Worm (Caenorhabditis elegans) whole organism, L2 larva: ENCODE results near the gene sax-3.
A peak's percentile ranks its signal among the peaks of the same experiment; 100 is the strongest.

Experiments used
- F13H6.1 ChIP-seq: sonication (generic microtip); optimal IDR thresholded peaks from 2 replicates; lab custom pipeline; 2016; ENCODE audit warnings: missing genetic modification characterization, missing compliant biosample characterization
- R02D3.7 ChIP-seq: fragments of 150-350 bp; optimal IDR thresholded peaks from 2 replicates; lab custom pipeline; 2014; ENCODE audit warnings: missing biosample characterization, missing genetic modification characterization
- Y55F3AM.14 ChIP-seq: fragments of 200-800 bp; sonication (Bioruptor generic); optimal IDR thresholded peaks from 2 replicates; lab custom pipeline; 2018; ENCODE audit warnings: mild to moderate bottlenecking, missing genetic modification characterization, missing compliant biosample characterization
- alr-1 ChIP-seq: fragments of 150-350 bp; optimal IDR thresholded peaks from 2 replicates; lab custom pipeline; 2014; ENCODE audit warnings: missing biosample characterization, missing genetic modification characterization
- aly-2 ChIP-seq: fragments of 150-350 bp; optimal IDR thresholded peaks from 2 replicates; lab custom pipeline; 2014; ENCODE audit warnings: missing biosample characterization, missing genetic modification characterization
- crh-2 ChIP-seq: sonication (generic microtip); optimal IDR thresholded peaks from 2 replicates; lab custom pipeline; 2017; ENCODE audit warnings: missing biosample characterization, missing genetic modification characterization
- dmd-4 ChIP-seq: sonication (generic microtip); optimal IDR thresholded peaks from 2 replicates; lab custom pipeline; 2017; ENCODE audit warnings: missing biosample characterization, missing genetic modification characterization
- elt-1 ChIP-seq: fragments of 150-350 bp; optimal IDR thresholded peaks from 2 replicates; lab custom pipeline; 2014; ENCODE audit warnings: missing biosample characterization, missing genetic modification characterization
- fos-1 ChIP-seq: fragments of 150-350 bp; optimal IDR thresholded peaks from 2 replicates; lab custom pipeline; 2014; ENCODE audit warnings: missing biosample characterization, missing genetic modification characterization
- gmeb-1 ChIP-seq: fragments of 150-350 bp; optimal IDR thresholded peaks from 2 replicates; lab custom pipeline; 2014; ENCODE audit warnings: missing biosample characterization, missing genetic modification characterization
- lin-11 ChIP-seq: fragments of 150-350 bp; sonication (generic microtip); optimal IDR thresholded peaks from 2 replicates; lab custom pipeline; 2014; ENCODE audit warnings: missing biosample characterization, missing genetic modification characterization, inconsistent platforms, mixed read lengths
- lin-13 ChIP-seq: fragments of 150-350 bp; optimal IDR thresholded peaks from 2 replicates; lab custom pipeline; 2014; ENCODE audit warnings: missing biosample characterization, missing genetic modification reagents, missing genetic modification characterization
- lin-39 ChIP-seq: fragments of 150-350 bp; optimal IDR thresholded peaks from 2 replicates; lab custom pipeline; 2014; ENCODE audit warnings: missing biosample characterization, missing genetic modification reagents, missing genetic modification characterization
- lsy-2 ChIP-seq, 2 experiments: fragments of 150-350 bp in 1 of 2; sonication (generic microtip) in 1 of 2; optimal IDR thresholded peaks; 2 replicates each; lab custom pipeline; 2014 to 2017; ENCODE audit warnings: missing biosample characterization in 2 of 2, missing genetic modification characterization in 2 of 2
- mab-5 ChIP-seq: fragments of 150-350 bp; optimal IDR thresholded peaks from 2 replicates; lab custom pipeline; 2014; ENCODE audit warnings: missing biosample characterization, missing genetic modification characterization
- mdl-1 ChIP-seq, 2 experiments: fragments of 150-350 bp in 1 of 2; sonication (generic microtip) in 1 of 2; optimal IDR thresholded peaks; 2 replicates each; lab custom pipeline; 2017; ENCODE audit warnings: missing biosample characterization in 2 of 2, missing genetic modification characterization in 2 of 2
- nhr-10 ChIP-seq: sonication (generic microtip); optimal IDR thresholded peaks from 2 replicates; lab custom pipeline; 2017; ENCODE audit warnings: missing biosample characterization, missing genetic modification characterization
- nhr-12 ChIP-seq: fragments of 150-350 bp; optimal IDR thresholded peaks from 2 replicates; lab custom pipeline; 2014; ENCODE audit warnings: missing biosample characterization, missing genetic modification characterization
- nhr-21 ChIP-seq: fragments of 150-350 bp; optimal IDR thresholded peaks from 2 replicates; lab custom pipeline; 2014; ENCODE audit warnings: missing biosample characterization, missing genetic modification characterization
- nhr-237 ChIP-seq: fragments of 150-350 bp; optimal IDR thresholded peaks from 2 replicates; lab custom pipeline; 2014; ENCODE audit warnings: missing biosample characterization, missing genetic modification characterization
- nhr-25 ChIP-seq: fragments of 150-350 bp; sonication (generic microtip); optimal IDR thresholded peaks from 3 replicates; lab custom pipeline; 2014; ENCODE audit warnings: missing biosample characterization, missing genetic modification characterization
- nhr-6 ChIP-seq: fragments of 150-350 bp; optimal IDR thresholded peaks from 2 replicates; lab custom pipeline; 2014; ENCODE audit warnings: missing biosample characterization, missing genetic modification characterization
- peb-1 ChIP-seq: fragments of 150-350 bp; optimal IDR thresholded peaks from 2 replicates; lab custom pipeline; 2014; ENCODE audit warnings: missing biosample characterization, missing genetic modification characterization
- sma-3 ChIP-seq: sonication (generic microtip); optimal IDR thresholded peaks from 2 replicates; lab custom pipeline; 2016; ENCODE audit warnings: missing genetic modification reagents, missing genetic modification characterization, missing compliant biosample characterization
- sma-9 ChIP-seq, 2 experiments: fragments of 150-350 bp in 1 of 2; sonication (generic microtip) in 1 of 2; optimal IDR thresholded peaks; 2 replicates each; lab custom pipeline; 2014 to 2016; ENCODE audit warnings: missing genetic modification characterization in 2 of 2, mild to moderate bottlenecking in 1 of 2, missing biosample characterization in 1 of 2, missing compliant biosample characterization in 1 of 2, missing genetic modification reagents in 1 of 2, moderate library complexity in 1 of 2
- unc-39 ChIP-seq: fragments of 150-350 bp; optimal IDR thresholded peaks from 2 replicates; lab custom pipeline; 2014; ENCODE audit warnings: missing biosample characterization, missing genetic modification characterization
- zag-1 ChIP-seq: fragments of 150-350 bp; optimal IDR thresholded peaks from 2 replicates; lab custom pipeline; 2014; ENCODE audit warnings: missing biosample characterization, missing genetic modification characterization
- ztf-1 ChIP-seq: fragments of 200-800 bp; sonication (Bioruptor generic); conservative IDR thresholded peaks from 2 replicates; pipeline ENCODE4 v1.3.6; 2022; ENCODE audit warnings: missing genetic modification characterization, missing compliant biosample characterization
- ztf-4 ChIP-seq: fragments of 150-350 bp; optimal IDR thresholded peaks from 2 replicates; lab custom pipeline; 2014; ENCODE audit warnings: missing biosample characterization, missing genetic modification characterization

The sax-3 gene

DNA sequence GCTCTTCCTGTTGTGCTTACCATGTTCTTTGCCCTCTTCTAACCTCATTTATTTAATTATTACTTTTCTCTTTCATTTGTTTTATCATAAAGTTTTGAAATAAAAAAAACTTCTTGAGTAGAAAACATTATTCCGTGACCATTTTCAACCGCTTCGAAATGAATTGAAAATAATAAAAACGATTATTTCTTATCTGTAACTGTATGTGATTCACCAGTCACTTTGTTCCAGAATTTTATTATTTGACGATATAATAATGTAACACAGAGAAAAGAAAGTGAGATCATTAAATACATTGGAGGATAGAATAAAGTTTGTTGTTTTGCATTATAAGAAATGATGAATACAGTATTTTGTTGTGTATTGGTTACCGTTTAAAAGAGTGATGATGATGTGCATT is 39.3 kb upstream of the sax-3 start:
- TF ChIP-seq fos-1 (tag; lab: Kevin White, UChicago) (peak; percentile 77), nhr-12 (tag; lab: Kevin White, UChicago) (no peak), alr-1 (tag; lab: Kevin White, UChicago) (no peak), elt-1 (no peak)

DNA sequence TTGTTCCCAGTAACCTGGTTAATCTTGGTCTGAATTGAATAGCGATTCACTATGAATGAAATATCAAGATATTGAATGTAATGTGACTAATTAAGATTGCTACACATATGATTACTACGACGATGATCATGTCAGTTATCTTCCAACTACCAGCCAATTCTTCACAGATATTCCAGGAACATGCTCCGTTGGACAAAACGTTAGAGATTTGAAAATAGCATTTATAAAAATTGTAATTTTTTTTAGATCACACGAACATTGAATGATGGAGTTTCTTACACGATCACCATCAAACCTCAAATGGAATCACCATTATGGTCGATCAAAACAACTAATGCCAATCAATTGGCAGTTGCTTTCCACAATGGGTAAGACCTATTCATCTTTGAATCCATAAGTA is 37.3 kb upstream of the sax-3 start:
- TF ChIP-seq nhr-237 (tag; lab: Kevin White, UChicago) (no peak), lin-39 (tag; lab: Kevin White, UChicago) (no peak), elt-1 (no peak), nhr-21 (tag; lab: Kevin White, UChicago) (no peak), ztf-4 (tag; lab: Kevin White, UChicago) (no peak), alr-1 (tag; lab: Kevin White, UChicago) (no peak), nhr-12 (tag; lab: Kevin White, UChicago) (no peak), nhr-25 (tag; lab: Kevin White, UChicago) (no peak), nhr-6 (tag; lab: Kevin White, UChicago) (no peak), mab-5 (tag; lab: Kevin White, UChicago) (no peak), gmeb-1 (tag; lab: Kevin White, UChicago) (no peak), fos-1 (tag; lab: Kevin White, UChicago) (no peak)

DNA sequence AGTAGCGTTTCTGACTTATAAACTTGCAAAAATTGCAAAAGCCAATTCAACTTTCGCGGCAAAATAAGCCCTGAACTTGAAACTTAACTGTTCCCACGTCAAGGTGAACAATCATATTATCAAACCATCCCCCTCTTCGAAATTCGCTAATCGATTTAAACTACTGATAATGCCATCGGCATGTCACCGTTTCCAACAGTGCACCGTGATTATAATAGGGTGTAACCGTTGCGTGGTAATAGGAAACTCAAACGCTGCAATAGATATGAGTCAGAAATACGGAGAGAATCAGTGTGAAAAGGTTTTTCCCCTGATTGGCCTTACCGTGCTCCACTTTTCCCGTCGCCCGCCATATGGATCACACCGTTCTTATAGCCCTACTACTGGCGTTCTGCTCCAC is 35.2 kb upstream of the sax-3 start:
- TF ChIP-seq nhr-21 (tag; lab: Kevin White, UChicago): no peak
- TF ChIP-seq fos-1 (tag; lab: Kevin White, UChicago): peak; percentile 99
- peak; percentile 7 for TF ChIP-seq sma-9 (GFP tag; optimal IDR thresholded peaks at IDR 0.05; lab: Kevin White, UChicago)
- TF ChIP-seq sma-9 (tag; optimal IDR thresholded peaks at IDR 0.05; lab: Kevin White, UChicago): no peak
- peak; percentile 58 for TF ChIP-seq crh-2 (tag; lab: Kevin White, UChicago)
- no peak for TF ChIP-seq mdl-1 (tag; optimal IDR thresholded peaks at IDR 0.05; lab: Kevin White, UChicago)

DNA sequence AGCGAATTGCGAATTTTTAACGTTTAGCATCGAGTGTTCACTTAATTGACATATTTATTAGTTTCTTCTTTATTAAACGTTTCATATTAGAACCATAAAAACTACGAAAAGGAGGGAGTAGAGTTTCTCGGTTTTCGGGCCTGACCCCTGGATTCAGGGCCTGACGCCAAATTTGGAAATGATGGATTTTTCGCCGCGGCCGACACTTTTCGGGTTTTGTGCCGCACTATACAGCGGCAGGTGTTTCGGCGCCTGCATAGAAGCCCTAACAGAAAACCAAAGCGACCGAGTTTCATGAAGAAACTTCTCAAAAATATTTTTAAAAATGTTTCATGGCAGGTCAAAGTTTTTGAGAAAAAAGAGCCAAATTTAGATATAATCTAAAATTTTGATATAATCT is 34.6 kb upstream of the sax-3 start:
- no peak for TF ChIP-seq mdl-1 (tag; optimal IDR thresholded peaks at IDR 0.05; lab: Kevin White, UChicago)
- no peak for TF ChIP-seq aly-2 (tag; lab: Kevin White, UChicago)
- no peak for TF ChIP-seq dmd-4 (tag; lab: Kevin White, UChicago)
- no peak for TF ChIP-seq unc-39 (tag; lab: Kevin White, UChicago)
- TF ChIP-seq crh-2 (tag; lab: Kevin White, UChicago): no peak
- no peak for TF ChIP-seq lsy-2 (tag; optimal IDR thresholded peaks at IDR 0.05; lab: Kevin White, UChicago)
- TF ChIP-seq peb-1: no peak
- no peak for TF ChIP-seq nhr-10 (tag; lab: Kevin White, UChicago)
- no peak for TF ChIP-seq lin-11
- TF ChIP-seq alr-1 (tag; lab: Kevin White, UChicago): no peak

DNA sequence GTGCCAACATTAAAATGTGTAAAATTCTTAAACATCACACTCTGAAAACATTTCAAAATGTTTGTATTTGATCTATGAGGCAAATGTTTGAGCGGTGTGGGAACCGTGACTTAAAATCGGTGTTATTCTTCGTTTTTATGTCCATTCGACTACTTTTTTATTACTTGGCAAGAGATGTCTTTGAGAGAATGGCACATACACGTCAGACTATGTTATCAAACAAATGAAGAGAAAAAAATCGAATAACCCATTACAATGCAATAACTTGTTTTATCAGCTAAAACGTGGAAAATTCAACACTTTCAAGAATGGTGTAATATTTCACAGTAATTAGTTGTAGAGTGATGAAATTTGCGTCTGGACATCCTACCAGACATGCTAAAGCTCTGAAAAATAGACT is 34.1 kb upstream of the sax-3 start:
- TF ChIP-seq crh-2 (tag; lab: Kevin White, UChicago) (peak; percentile 30), ztf-1 (GFP tag; lab: Robert Waterston, UW) (no peak), fos-1 (tag; lab: Kevin White, UChicago) (peak; percentile 70), R02D3.7 (tag; lab: Kevin White, UChicago) (no peak)

DNA sequence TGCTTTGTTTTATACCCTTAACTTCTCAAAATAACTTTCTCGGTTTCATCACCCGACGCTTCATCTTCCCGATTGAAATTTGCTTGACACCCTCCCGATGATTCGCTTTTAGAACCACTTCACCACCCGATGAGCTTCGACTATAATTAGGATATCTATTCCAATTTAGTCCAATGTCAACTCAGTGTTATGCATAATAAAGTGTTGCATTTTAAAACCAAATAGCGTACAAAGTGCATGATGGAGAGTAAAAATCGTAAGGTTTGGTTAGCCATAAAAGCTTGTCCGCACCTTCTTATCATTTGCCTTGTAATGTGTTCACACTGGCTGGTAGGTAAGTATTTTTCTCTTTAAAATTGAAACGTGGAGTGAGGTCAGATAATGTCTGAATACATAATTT is 33.2 kb upstream of the sax-3 start, which contains the start of gene C12D12.1:
TSS of gene C12D12.1 (plus strand) at position 301 of the 400 bp plus-strand sequence.
- no peak for TF ChIP-seq F13H6.1 (tag; lab: Kevin White, UChicago)
- peak; percentile 24 for TF ChIP-seq fos-1 (tag; lab: Kevin White, UChicago)

DNA sequence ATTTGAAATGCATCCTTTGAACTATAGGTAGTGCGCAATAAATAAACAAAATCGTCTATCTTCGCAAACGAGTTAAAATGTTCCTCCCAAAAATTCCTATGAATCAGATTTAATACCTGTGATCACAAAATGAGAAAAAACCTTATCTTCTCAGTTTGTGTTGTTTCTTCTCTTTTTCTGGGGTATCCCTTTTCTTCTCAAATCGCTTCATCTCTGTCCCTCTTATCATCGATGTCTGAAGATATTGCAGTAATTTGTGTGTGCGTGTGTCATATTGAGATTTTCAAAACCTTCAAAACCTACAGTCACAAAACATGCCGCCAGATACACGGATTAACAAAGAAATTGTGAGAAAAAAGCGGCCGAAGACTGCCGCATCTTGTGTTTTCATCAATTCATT is 30.0 kb upstream of the sax-3 start, which contains the start of gene glt-1:
TSS of gene glt-1 (plus strand) at position 251 of the 400 bp plus-strand sequence.
- TF ChIP-seq sma-3 (GFP tag; lab: Kevin White, UChicago) (peak; percentile 27), fos-1 (tag; lab: Kevin White, UChicago) (peak; percentile 41), sma-9 (GFP tag; optimal IDR thresholded peaks at IDR 0.05; lab: Kevin White, UChicago) (peak; percentile 53), sma-9 (tag; optimal IDR thresholded peaks at IDR 0.05; lab: Kevin White, UChicago) (no peak), ztf-1 (GFP tag; lab: Robert Waterston, UW) (no peak), Y55F3AM.14 (no peak), zag-1 (no peak), lin-13 (no peak)
